Worm (Caenorhabditis elegans) whole organism, young adult: ENCODE data around the gene srx-119.

ENCODE experiments used
- B0019.2 ChIP-seq: fragments of 200-800 bp; sonication (Bioruptor generic); conservative IDR thresholded peaks from 2 replicates; pipeline ENCODE4 v1.3.6; 2022; ENCODE audit warnings: missing genetic modification reagents, missing genetic modification characterization, missing compliant biosample characterization
- B0261.1 ChIP-seq: sonication (generic microtip); optimal IDR thresholded peaks from 2 replicates; lab custom pipeline; 2016; ENCODE audit warnings: mild to moderate bottlenecking, missing genetic modification characterization, moderate library complexity, missing compliant biosample characterization
- F22D6.2 ChIP-seq: sonication (generic microtip); optimal IDR thresholded peaks from 2 replicates; lab custom pipeline; 2016; ENCODE audit warnings: mild to moderate bottlenecking, missing genetic modification characterization, missing compliant biosample characterization
- F37B4.10 ChIP-seq: fragments of 200-800 bp; sonication (Bioruptor generic); IDR thresholded peaks from 2 replicates; pipeline ENCODE4 v1.3.6; 2022; ENCODE audit warnings: missing genetic modification characterization, missing compliant biosample characterization
- Y79H2A.3 ChIP-seq: fragments of 200-800 bp; sonication (Bioruptor generic); conservative IDR thresholded peaks from 2 replicates; pipeline ENCODE4 v1.3.6; 2022; ENCODE audit warnings: missing genetic modification reagents, missing genetic modification characterization, missing compliant biosample characterization
- ama-1 ChIP-seq, 3 experiments: fragments of 150-350 bp in 1 of 3; sonication (generic microtip) in 2 of 3; optimal IDR thresholded peaks; 2 replicates each; lab custom pipeline; 2014 to 2018; ENCODE audit warnings: missing biosample characterization in 2 of 3, missing genetic modification characterization in 2 of 3, missing genetic modification reagents in 2 of 3
- atf-7 ChIP-seq: sonication (generic microtip); optimal IDR thresholded peaks from 2 replicates; lab custom pipeline; 2017; ENCODE audit warnings: mild to moderate bottlenecking, missing genetic modification characterization, missing compliant biosample characterization
- athp-1 ChIP-seq: sonication (generic microtip); optimal IDR thresholded peaks from 2 replicates; lab custom pipeline; 2017; ENCODE audit warnings: mild to moderate bottlenecking, missing genetic modification characterization, missing compliant biosample characterization
- attf-5 ChIP-seq: fragments of 200-800 bp; sonication (Bioruptor generic); optimal IDR thresholded peaks from 2 replicates; lab custom pipeline; 2018; ENCODE audit warnings: mild to moderate bottlenecking, missing genetic modification characterization, missing compliant biosample characterization
- bed-2 ChIP-seq: fragments of 200-800 bp; sonication (Bioruptor generic); IDR thresholded peaks from 2 replicates; pipeline ENCODE4 v1.3.6; 2022; ENCODE audit warnings: missing genetic modification reagents, missing genetic modification characterization, missing compliant biosample characterization
- ccch-3 ChIP-seq: fragments of 200-800 bp; sonication (Bioruptor generic); optimal IDR thresholded peaks from 2 replicates; lab custom pipeline; 2018; ENCODE audit warnings: mild to moderate bottlenecking, missing genetic modification characterization, missing compliant biosample characterization
- cebp-1 ChIP-seq, 2 experiments: fragments of 200-800 bp in 1 of 2; sonication (Bioruptor generic) in 1 of 2; sonication (generic microtip) in 1 of 2; IDR thresholded peaks in 1 of 2; optimal IDR thresholded peaks in 1 of 2; 2 replicates each; pipeline versions ENCODE4 v1.3.6 to Lab custom; 2017 to 2022; ENCODE audit warnings: missing compliant biosample characterization in 2 of 2, missing genetic modification characterization in 2 of 2, mild to moderate bottlenecking in 1 of 2, missing genetic modification reagents in 1 of 2, moderate library complexity in 1 of 2
- cebp-2 ChIP-seq: fragments of 200-800 bp; sonication (Bioruptor generic); IDR thresholded peaks from 2 replicates; pipeline ENCODE4 v1.3.6; 2022; ENCODE audit warnings: missing genetic modification characterization, missing compliant biosample characterization
- ceh-91 ChIP-seq: fragments of 200-800 bp; sonication (Bioruptor generic); IDR thresholded peaks from 2 replicates; pipeline ENCODE4 v1.3.6; 2022; ENCODE audit warnings: missing genetic modification reagents, missing genetic modification characterization, missing compliant biosample characterization
- chd-7 ChIP-seq: sonication (generic microtip); optimal IDR thresholded peaks from 2 replicates; lab custom pipeline; 2016; ENCODE audit warnings: mild to moderate bottlenecking, missing genetic modification characterization, moderate library complexity, missing compliant biosample characterization
- die-1 ChIP-seq: sonication (generic microtip); optimal IDR thresholded peaks from 2 replicates; lab custom pipeline; 2016; ENCODE audit warnings: missing genotype, mild to moderate bottlenecking, missing genetic modification characterization, missing compliant biosample characterization
- dpl-1 ChIP-seq: fragments of 150-350 bp; optimal IDR thresholded peaks from 2 replicates; lab custom pipeline; 2014; ENCODE audit warnings: missing biosample characterization, missing genetic modification reagents, missing genetic modification characterization
- egl-18 ChIP-seq: fragments of 200-800 bp; sonication (Bioruptor generic); IDR thresholded peaks from 2 replicates; pipeline ENCODE4 v1.3.6; 2022; ENCODE audit warnings: missing genetic modification reagents, missing genetic modification characterization, missing compliant biosample characterization
- egrh-3 ChIP-seq: fragments of 200-800 bp; sonication (Bioruptor generic); IDR thresholded peaks from 2 replicates; pipeline ENCODE4 v1.3.6; 2022; ENCODE audit warnings: missing genetic modification reagents, missing genetic modification characterization, missing compliant biosample characterization
- ekl-4 ChIP-seq: fragments of 200-800 bp; sonication (Bioruptor generic); IDR thresholded peaks from 2 replicates; pipeline ENCODE4 v1.3.6; 2022; ENCODE audit warnings: missing genetic modification reagents, missing genetic modification characterization, missing compliant biosample characterization
- fkh-3 ChIP-seq: sonication (generic microtip); optimal IDR thresholded peaks from 2 replicates; lab custom pipeline; 2016; ENCODE audit warnings: mild to moderate bottlenecking, missing genetic modification characterization, missing compliant biosample characterization
- hlh-12 ChIP-seq: sonication (generic microtip); optimal IDR thresholded peaks from 2 replicates; lab custom pipeline; 2016; ENCODE audit warnings: missing genetic modification characterization, missing compliant biosample characterization
- lag-1 ChIP-seq: fragments of 200-800 bp; sonication (Bioruptor generic); IDR thresholded peaks from 2 replicates; pipeline ENCODE4 v1.3.6; 2022; ENCODE audit warnings: missing genetic modification reagents, missing genetic modification characterization, missing compliant biosample characterization
- let-607 ChIP-seq, 2 experiments: fragments of 200-800 bp in 1 of 2; sonication (Bioruptor generic) in 1 of 2; sonication (generic microtip) in 1 of 2; optimal IDR thresholded peaks; 2 replicates each; lab custom pipeline; 2016 to 2018; ENCODE audit warnings: mild to moderate bottlenecking in 2 of 2, missing compliant biosample characterization in 2 of 2, missing genetic modification characterization in 2 of 2, moderate library complexity in 2 of 2, missing genotype in 1 of 2
- lin-40 ChIP-seq: sonication (generic microtip); optimal IDR thresholded peaks from 2 replicates; lab custom pipeline; 2016; ENCODE audit warnings: missing genetic modification characterization, mild to moderate bottlenecking, missing compliant biosample characterization, missing genotype, missing genetic modification reagents
- nfya-2 ChIP-seq: fragments of 200-800 bp; sonication (Bioruptor generic); IDR thresholded peaks from 2 replicates; pipeline ENCODE4 v1.3.6; 2022; ENCODE audit warnings: missing genetic modification reagents, missing genetic modification characterization, missing compliant biosample characterization
- nfyb-1 ChIP-seq: fragments of 200-800 bp; sonication (Bioruptor generic); IDR thresholded peaks from 2 replicates; pipeline ENCODE4 v1.3.6; 2022; ENCODE audit warnings: missing genetic modification reagents, missing genetic modification characterization, missing compliant biosample characterization
- nhr-27 ChIP-seq: fragments of 200-800 bp; sonication (Bioruptor generic); optimal IDR thresholded peaks from 2 replicates; lab custom pipeline; 2018; ENCODE audit warnings: mild to moderate bottlenecking, missing genetic modification characterization, moderate library complexity, missing compliant biosample characterization
- nhr-90 ChIP-seq: sonication (generic microtip); optimal IDR thresholded peaks from 2 replicates; lab custom pipeline; 2016; ENCODE audit warnings: missing genotype, mild to moderate bottlenecking, missing genetic modification characterization, missing compliant biosample characterization
- pha-4 ChIP-seq: fragments of 150-350 bp; sonication (generic microtip); optimal IDR thresholded peaks from 2 replicates; lab custom pipeline; 2014; ENCODE audit warnings: missing biosample characterization, missing genetic modification reagents, missing genetic modification characterization
- sdz-38 ChIP-seq: sonication (generic microtip); optimal IDR thresholded peaks from 2 replicates; lab custom pipeline; 2016; ENCODE audit warnings: missing genotype, missing genetic modification characterization, missing compliant biosample characterization
- snpc-3.4 ChIP-seq: sonication (generic microtip); optimal IDR thresholded peaks from 2 replicates; lab custom pipeline; 2017; ENCODE audit warnings: missing genetic modification characterization, mild to moderate bottlenecking, missing compliant biosample characterization, antibody characterized with exemption, moderate library complexity, missing genotype, missing genetic modification reagents
- snpc-4 ChIP-seq, 5 experiments: fragments of 150-350 bp in 1 of 5; sonication (generic microtip) in 4 of 5; optimal IDR thresholded peaks; 2 replicates each; lab custom pipeline; 2014 to 2018; ENCODE audit warnings: missing genetic modification characterization in 5 of 5, missing biosample characterization in 3 of 5, antibody characterized with exemption in 2 of 5, mild to moderate bottlenecking in 2 of 5, missing compliant biosample characterization in 2 of 5, missing genotype in 2 of 5, moderate library complexity in 2 of 5, missing genetic modification reagents in 1 of 5
- somi-1 ChIP-seq: fragments of 200-800 bp; sonication (Bioruptor generic); optimal IDR thresholded peaks from 2 replicates; lab custom pipeline; 2018; ENCODE audit warnings: mild to moderate bottlenecking, missing genetic modification characterization, missing compliant biosample characterization
- tbp1 ChIP-seq: fragments of 200-800 bp; sonication (Bioruptor generic); optimal IDR thresholded peaks from 2 replicates; lab custom pipeline; 2018; ENCODE audit warnings: mild to moderate bottlenecking, missing genetic modification characterization, missing compliant biosample characterization
- tlf-1 ChIP-seq: fragments of 200-800 bp; sonication (Bioruptor generic); optimal IDR thresholded peaks from 2 replicates; lab custom pipeline; 2018; ENCODE audit warnings: mild to moderate bottlenecking, missing genetic modification characterization, missing compliant biosample characterization
- zfh-2 ChIP-seq: fragments of 200-800 bp; sonication (Bioruptor generic); conservative IDR thresholded peaks from 2 replicates; pipeline ENCODE4 v1.3.6; 2022; ENCODE audit warnings: missing genetic modification reagents, missing genetic modification characterization, missing compliant biosample characterization
- zim-3 ChIP-seq: sonication (generic microtip); optimal IDR thresholded peaks from 2 replicates; lab custom pipeline; 2017; ENCODE audit warnings: mild to moderate bottlenecking, missing genetic modification characterization, moderate library complexity, missing compliant biosample characterization
- ztf-3 ChIP-seq: fragments of 200-800 bp; sonication (Bioruptor generic); optimal IDR thresholded peaks from 2 replicates; lab custom pipeline; 2018; ENCODE audit warnings: mild to moderate bottlenecking, missing genetic modification characterization, missing compliant biosample characterization

Gene srx-119

DNA sequence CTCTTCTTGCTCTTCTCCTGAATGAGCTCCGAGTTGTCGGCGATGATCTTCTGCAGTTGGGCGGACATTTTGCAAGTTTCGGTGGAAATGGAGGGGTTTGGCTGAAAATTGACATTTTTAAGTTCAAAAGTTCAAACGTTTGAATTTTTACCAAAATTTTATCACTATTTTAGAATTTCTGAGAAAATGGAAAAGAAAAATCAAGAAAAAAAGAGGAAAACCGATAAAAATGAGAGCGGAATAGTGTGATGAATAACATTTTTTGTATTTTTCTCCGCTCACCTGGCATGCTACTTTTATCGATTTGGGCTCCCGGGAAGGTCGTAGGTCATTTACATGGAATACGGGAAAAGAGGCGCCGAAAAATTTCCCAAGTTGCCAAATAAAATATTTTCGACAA lies 43.0 kb upstream of the srx-119 start, which contains the start of gene F15A4.10:
Gene F15A4.10, minus strand, starts transcription at position 101 of the 400 bp plus-strand sequence.
- TF ChIP-seq B0019.2 (GFP tag; lab: Robert Waterston, UW) (no peak), snpc-4 (GFP tag; optimal IDR thresholded peaks at IDR 0.05; lab: Kevin White, UChicago) (no peak), snpc-4 (tag; optimal IDR thresholded peaks at IDR 0.05; lab: Kevin White, UChicago) (no peak), tbp1 (GFP tag; lab: Kevin White, UChicago) (no peak), F22D6.2 (no peak), egl-18 (no peak), ccch-3 (no peak), atf-7 (no peak), B0261.1 (tag; lab: Kevin White, UChicago) (no peak), ama-1 (optimal IDR thresholded peaks at IDR 0.05; lab: Kevin White, UChicago) (no peak), ama-1 (GFP tag; optimal IDR thresholded peaks at IDR 0.05; lab: Kevin White, UChicago) (no peak), somi-1 (no peak), fkh-3 (tag; lab: Kevin White, UChicago) (no peak), athp-1 (tag; lab: Kevin White, UChicago) (no peak), lin-40 (tag; lab: Kevin White, UChicago) (no peak), nfya-2 (GFP tag; lab: Robert Waterston, UW) (no peak), zim-3 (tag; lab: Kevin White, UChicago) (no peak), Y79H2A.3 (no peak), snpc-3.4 (tag; lab: Kevin White, UChicago) (no peak)

DNA sequence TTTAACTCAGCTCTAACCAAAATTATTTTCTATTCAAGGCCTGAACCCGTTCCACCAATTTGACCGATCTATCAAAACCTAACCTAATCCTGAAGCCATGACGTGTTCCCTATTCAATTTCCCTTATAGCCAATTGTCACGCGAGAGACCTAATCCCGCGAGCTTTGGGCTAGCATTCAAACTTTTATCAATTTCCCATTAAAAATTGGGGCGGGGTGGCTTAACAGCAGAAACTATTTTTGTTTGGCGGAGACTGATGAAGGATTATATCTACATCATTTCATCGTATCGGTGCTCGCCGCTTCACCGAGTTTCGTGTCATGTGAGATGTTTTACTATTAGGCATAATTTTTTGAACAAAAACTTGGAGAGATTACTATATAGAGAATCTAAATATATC lies 39.2 kb upstream of the srx-119 start:
- no peak for TF ChIP-seq nhr-27 (tag; lab: Kevin White, UChicago)
- TF ChIP-seq ekl-4 (GFP tag; lab: Robert Waterston, UW) = no peak
- TF ChIP-seq let-607 (tag; optimal IDR thresholded peaks at IDR 0.05; lab: Kevin White, UChicago) = no peak
- no peak for TF ChIP-seq tlf-1 (GFP tag; lab: Kevin White, UChicago)
- no peak for TF ChIP-seq pha-4 (tag; lab: Kevin White, UChicago)
- no peak for TF ChIP-seq ama-1 (optimal IDR thresholded peaks at IDR 0.05; lab: Kevin White, UChicago)
- no peak for TF ChIP-seq ama-1 (GFP tag; optimal IDR thresholded peaks at IDR 0.05; lab: Kevin White, UChicago)
- TF ChIP-seq dpl-1 (GFP tag; lab: Kevin White, UChicago) = no peak
- no peak for TF ChIP-seq nfyb-1

DNA sequence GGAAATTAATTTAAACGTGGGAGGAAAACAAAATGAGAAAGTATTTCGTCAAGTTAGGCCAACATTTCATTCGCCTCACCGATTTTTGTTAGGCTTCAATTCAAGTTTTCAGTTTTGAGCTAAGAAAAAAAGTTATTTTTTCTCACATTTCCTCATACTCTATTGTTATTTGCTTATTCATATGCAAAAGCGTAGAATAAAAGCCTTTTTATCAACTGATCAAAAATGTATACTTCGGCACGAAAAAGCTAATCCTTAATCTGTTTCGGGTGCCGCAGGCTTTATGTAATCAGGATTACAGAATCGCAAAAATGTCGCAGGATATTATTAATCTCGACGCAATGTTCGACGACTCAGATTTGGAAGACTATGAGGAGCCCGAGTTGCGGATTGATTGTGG lies 38.1 kb upstream of the srx-119 start, which contains the start of gene T21B4.15:
Gene T21B4.15, plus strand, starts transcription at position 301 of the 400 bp plus-strand sequence.
- TF ChIP-seq cebp-1 (GFP tag; IDR thresholded peaks at IDR 0.05; lab: Robert Waterston, UW) (no peak), cebp-1 (tag; optimal IDR thresholded peaks at IDR 0.05; lab: Kevin White, UChicago) (no peak), attf-5 (no peak), sdz-38 (no peak), die-1 (no peak), nhr-90 (no peak)
- TF ChIP-seq, all 124 proteins: peak for 0

DNA sequence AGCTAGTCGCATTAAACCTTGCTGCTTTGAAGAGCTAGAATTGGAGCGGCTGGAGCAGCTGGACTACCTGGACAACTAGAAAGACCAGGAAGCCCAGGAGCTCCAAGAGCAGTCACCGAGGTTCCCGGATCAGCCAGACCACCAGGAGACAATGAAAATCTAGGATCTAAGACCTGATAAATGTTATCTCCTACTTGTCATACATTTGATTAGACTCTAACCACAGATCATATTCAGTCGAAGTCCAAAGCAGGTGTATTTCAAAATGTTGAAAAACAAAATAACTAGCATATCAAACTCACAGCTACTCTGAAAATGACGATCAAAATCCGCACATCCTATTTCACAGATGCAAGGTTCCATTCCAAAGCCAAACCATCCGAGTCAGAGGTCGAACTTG lies 36.1 kb upstream of the srx-119 start, which contains the start of gene srz-6:
Gene srz-6, plus strand, starts transcription at position 301 of the 400 bp plus-strand sequence.
- TF ChIP-seq nfyb-1 (no peak), zfh-2 (GFP tag; lab: Robert Waterston, UW) (0 out of 2 replicates have a peak, but pooled peaks have one; percentile 29), ceh-91 (GFP tag; lab: Robert Waterston, UW) (no peak)

DNA sequence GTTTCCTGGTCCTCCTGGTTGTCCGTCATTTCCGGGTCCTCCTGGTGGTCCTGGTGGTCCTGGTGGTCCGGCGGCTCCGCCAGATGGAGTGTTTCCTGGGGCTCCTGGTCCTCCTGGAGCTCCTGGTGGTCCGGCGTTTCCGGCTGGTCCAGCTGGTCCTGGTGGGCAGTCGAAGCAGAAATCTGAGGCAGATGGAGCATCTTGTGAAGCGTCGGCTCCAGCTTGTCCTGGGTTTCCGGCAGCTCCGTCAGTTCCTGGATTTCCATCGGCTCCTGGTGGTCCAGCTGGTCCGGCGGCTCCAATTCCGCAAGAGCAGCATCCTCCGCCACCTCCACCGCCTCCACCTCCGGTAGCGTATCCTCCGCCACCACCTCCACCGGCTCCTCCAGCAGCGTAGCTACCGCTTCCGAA lies 34.0 kb upstream of the srx-119 start:
- TF ChIP-seq F37B4.10 = 0 out of 2 replicates have a peak, but pooled peaks have one; percentile 71
- no peak for TF ChIP-seq lag-1
- no peak for TF ChIP-seq ztf-3 (GFP tag; lab: Kevin White, UChicago)
- TF ChIP-seq egrh-3 = peak; percentile 97
- TF ChIP-seq bed-2 (GFP tag; lab: Robert Waterston, UW) = no peak
- peak; percentile 74 for TF ChIP-seq zfh-2 (GFP tag; lab: Robert Waterston, UW)
- TF ChIP-seq cebp-2 (GFP tag; lab: Robert Waterston, UW) = 0 out of 2 replicates have a peak, but pooled peaks have one; percentile 4
- TF ChIP-seq hlh-12 (tag; lab: Kevin White, UChicago) = no peak
- no peak for TF ChIP-seq chd-7 (tag; lab: Kevin White, UChicago)
